Fruit fly (Drosophila melanogaster) whole organism, embryonic: Measurements from ENCODE around the gene RpS12.
A peak's percentile ranks its signal among the peaks of the same experiment; 100 is the strongest.

Experiments used
- ATbp ChIP-seq: fragments of 200-800 bp; sonication (Bioruptor generic); optimal IDR thresholded peaks from 2 replicates; lab custom pipeline; 2017; ENCODE audit warnings: missing biosample characterization, mild to moderate bottlenecking, missing genetic modification characterization, missing genetic modification reagents
- B-H2 ChIP-seq: fragments of 200-800 bp; sonication (Bioruptor generic); optimal IDR thresholded peaks from 2 replicates; lab custom pipeline; 2018; ENCODE audit warnings: missing biosample characterization, mild to moderate bottlenecking, missing genetic modification characterization
- Bdp1 ChIP-seq: fragments of 200-800 bp; sonication (Bioruptor generic); optimal IDR thresholded peaks from 3 replicates; lab custom pipeline; 2016; ENCODE audit warnings: missing biosample characterization, missing genetic modification characterization
- Blimp-1 ChIP-seq: fragments of 200-800 bp; sonication (Bioruptor generic); optimal IDR thresholded peaks from 3 replicates; lab custom pipeline; 2018; ENCODE audit warnings: missing biosample characterization, missing genetic modification characterization, mild to moderate bottlenecking, moderate library complexity, missing genetic modification reagents
- CG10147 ChIP-seq: fragments of 200-800 bp; sonication (Bioruptor generic); optimal IDR thresholded peaks from 2 replicates; lab custom pipeline; 2019; ENCODE audit warnings: missing biosample characterization, mild to moderate bottlenecking, missing genetic modification characterization, moderate library complexity
- CG10959 ChIP-seq: fragments of 200-800 bp; sonication (Bioruptor generic); IDR thresholded peaks from 2 replicates; pipeline ENCODE4 v1.3.6; 2022; ENCODE audit warnings: missing biosample characterization, missing genetic modification characterization
- CG11093 ChIP-seq: fragments of 200-800 bp; sonication (Bioruptor generic); IDR thresholded peaks from 3 replicates; pipeline ENCODE4 v1.3.6; 2022; ENCODE audit warnings: missing biosample characterization, missing genetic modification characterization
- CG11723 ChIP-seq: fragments of 200-800 bp; sonication (Bioruptor generic); optimal IDR thresholded peaks from 2 replicates; lab custom pipeline; 2017; ENCODE audit warnings: missing biosample characterization, mild to moderate bottlenecking, missing genetic modification characterization
- CG12659 ChIP-seq: fragments of 200-800 bp; sonication (Bioruptor generic); optimal IDR thresholded peaks from 3 replicates; lab custom pipeline; 2017; ENCODE audit warnings: mild to moderate bottlenecking, missing biosample characterization, missing genetic modification reagents, missing genetic modification characterization
- CG15269 ChIP-seq: fragments of 200-800 bp; sonication (Bioruptor generic); optimal IDR thresholded peaks from 2 replicates; lab custom pipeline; 2018; ENCODE audit warnings: missing biosample characterization, mild to moderate bottlenecking, missing genetic modification characterization, moderate library complexity
- CG16863 ChIP-seq: fragments of 200-800 bp; sonication (Bioruptor generic); optimal IDR thresholded peaks from 3 replicates; lab custom pipeline; 2016; ENCODE audit warnings: missing biosample characterization, missing genetic modification characterization
- CG18476 ChIP-seq: fragments of 200-800 bp; sonication (Bioruptor generic); optimal IDR thresholded peaks from 2 replicates; lab custom pipeline; 2016; ENCODE audit warnings: missing biosample characterization, mild to moderate bottlenecking, missing genetic modification characterization
- CG2202 ChIP-seq: fragments of 200-800 bp; sonication (Bioruptor generic); optimal IDR thresholded peaks from 2 replicates; lab custom pipeline; 2018; ENCODE audit warnings: missing biosample characterization, mild to moderate bottlenecking, missing genetic modification characterization
- CG2678 ChIP-seq: fragments of 200-800 bp; sonication (Bioruptor generic); optimal IDR thresholded peaks from 3 replicates; lab custom pipeline; 2019; ENCODE audit warnings: missing biosample characterization, mild to moderate bottlenecking, missing genetic modification characterization, moderate library complexity
- CG30403 ChIP-seq: fragments of 200-800 bp; sonication (Bioruptor generic); optimal IDR thresholded peaks from 3 replicates; lab custom pipeline; 2016; ENCODE audit warnings: missing biosample characterization, missing genetic modification characterization
- CG32772 ChIP-seq: fragments of 200-800 bp; sonication (Bioruptor generic); IDR thresholded peaks from 2 replicates; pipeline ENCODE4 v1.3.6; 2022; ENCODE audit warnings: missing biosample characterization, missing genetic modification characterization
- CG3838 ChIP-seq: fragments of 200-800 bp; sonication (Bioruptor generic); optimal IDR thresholded peaks from 3 replicates; lab custom pipeline; 2016; ENCODE audit warnings: missing biosample characterization, missing genetic modification characterization
- CG43689 ChIP-seq: fragments of 200-800 bp; sonication (Bioruptor generic); IDR thresholded peaks from 2 replicates; pipeline ENCODE4 v1.3.6; 2022; ENCODE audit warnings: missing biosample characterization, missing genetic modification characterization
- CG7745 ChIP-seq: fragments of 200-800 bp; sonication (Bioruptor generic); optimal IDR thresholded peaks from 2 replicates; lab custom pipeline; 2018; ENCODE audit warnings: missing biosample characterization, mild to moderate bottlenecking, missing genetic modification characterization, moderate library complexity
- CG9817 ChIP-seq: fragments of 200-800 bp; sonication (Bioruptor generic); optimal IDR thresholded peaks from 2 replicates; lab custom pipeline; 2018; ENCODE audit warnings: missing biosample characterization, mild to moderate bottlenecking, missing genetic modification characterization, moderate library complexity
- Doc3 ChIP-seq: fragments of 200-800 bp; sonication (Bioruptor generic); IDR thresholded peaks from 3 replicates; pipeline ENCODE4 v1.3.6; 2022; ENCODE audit warnings: missing biosample characterization, missing genetic modification characterization; ENCODE audit not compliant: partially characterized antibody
- E2f2 ChIP-seq: fragments of 200-800 bp; sonication (Bioruptor generic); IDR thresholded peaks from 2 replicates; pipeline ENCODE4 v1.3.6; 2022; ENCODE audit warnings: missing biosample characterization, missing genetic modification characterization
- H2.0 ChIP-seq: fragments of 200-800 bp; sonication (Bioruptor generic); IDR thresholded peaks from 2 replicates; pipeline ENCODE4 v1.3.6; 2022; ENCODE audit warnings: missing biosample characterization, missing genetic modification characterization
- HLH3B ChIP-seq: fragments of 200-800 bp; sonication (Bioruptor generic); IDR thresholded peaks from 2 replicates; pipeline ENCODE4 v1.3.6; 2022; ENCODE audit warnings: missing biosample characterization, missing genetic modification characterization
- HLH4C ChIP-seq: fragments of 200-800 bp; sonication (Bioruptor generic); IDR thresholded peaks from 3 replicates; pipeline ENCODE4 v1.3.6; 2022; ENCODE audit warnings: missing biosample characterization, missing genetic modification characterization; ENCODE audit not compliant: partially characterized antibody
- Hr39 ChIP-seq: fragments of >200 bp; optimal IDR thresholded peaks from 2 replicates; lab custom pipeline; 2017
- Mad ChIP-seq: fragments of 200-800 bp; sonication (Bioruptor generic); optimal IDR thresholded peaks from 2 replicates; lab custom pipeline; 2016; ENCODE audit warnings: missing biosample characterization, missing genetic modification characterization
- Oaz ChIP-seq: fragments of 200-800 bp; sonication (Bioruptor generic); IDR thresholded peaks from 2 replicates; pipeline ENCODE4 v1.3.6; 2022; ENCODE audit warnings: missing biosample characterization, missing genetic modification characterization
- Ssrp ChIP-seq: fragments of 200-800 bp; sonication (Bioruptor generic); optimal IDR thresholded peaks from 2 replicates; lab custom pipeline; 2018; ENCODE audit warnings: missing biosample characterization, mild to moderate bottlenecking, missing genetic modification characterization, moderate library complexity
- Taf1 ChIP-seq: fragments of 200-800 bp; sonication (Bioruptor generic); IDR thresholded peaks from 2 replicates; pipeline ENCODE4 v1.3.6; 2022; ENCODE audit warnings: missing biosample characterization, missing genetic modification characterization
- Vsx1 ChIP-seq: fragments of 200-800 bp; sonication (Bioruptor generic); optimal IDR thresholded peaks from 2 replicates; lab custom pipeline; 2017; ENCODE audit warnings: missing biosample characterization, mild to moderate bottlenecking, missing genetic modification characterization, missing genetic modification reagents
- ara ChIP-seq: fragments of 200-800 bp; sonication (Bioruptor generic); IDR thresholded peaks from 2 replicates; pipeline ENCODE4 v1.3.6; 2022; ENCODE audit warnings: missing biosample characterization, missing genetic modification characterization
- bab2 ChIP-seq: fragments of 200-800 bp; sonication (Bioruptor generic); optimal IDR thresholded peaks from 2 replicates; lab custom pipeline; 2016; ENCODE audit warnings: missing biosample characterization, missing genetic modification characterization
- bbx ChIP-seq: fragments of 200-800 bp; sonication (Bioruptor generic); IDR thresholded peaks from 2 replicates; pipeline ENCODE4 v1.3.6; 2022; ENCODE audit warnings: missing biosample characterization, missing genetic modification characterization; ENCODE audit not compliant: partially characterized antibody
- chif ChIP-seq, 2 experiments: fragments of 200-800 bp; sonication (Bioruptor generic); optimal IDR thresholded peaks; 3 replicates each; lab custom pipeline; 2016; ENCODE audit warnings: missing biosample characterization in 2 of 2, missing genetic modification characterization in 2 of 2
- da ChIP-seq: fragments of 200-800 bp; sonication (Bioruptor generic); optimal IDR thresholded peaks from 2 replicates; lab custom pipeline; 2016; ENCODE audit warnings: missing biosample characterization, missing genetic modification characterization
- dysf ChIP-seq: fragments of 200-800 bp; sonication (Bioruptor generic); IDR thresholded peaks from 3 replicates; pipeline ENCODE4 v1.3.6; 2022; ENCODE audit warnings: missing biosample characterization, missing genetic modification characterization
- exex ChIP-seq: fragments of 200-800 bp; sonication (Bioruptor generic); optimal IDR thresholded peaks from 4 replicates; lab custom pipeline; 2018; ENCODE audit warnings: missing biosample characterization, mild to moderate bottlenecking, missing genetic modification characterization, moderate library complexity
- gem ChIP-seq: fragments of 200-800 bp; sonication (Bioruptor generic); optimal IDR thresholded peaks from 2 replicates; lab custom pipeline; 2019; ENCODE audit warnings: missing biosample characterization, mild to moderate bottlenecking, missing genetic modification characterization, moderate library complexity
- kay ChIP-seq: fragments of 200-800 bp; sonication (Bioruptor generic); optimal IDR thresholded peaks from 2 replicates; lab custom pipeline; 2016; ENCODE audit warnings: missing biosample characterization, missing genetic modification characterization
- nerfin-1 ChIP-seq: fragments of 200-800 bp; sonication (Bioruptor generic); optimal IDR thresholded peaks from 3 replicates; lab custom pipeline; 2019; ENCODE audit warnings: missing biosample characterization, mild to moderate bottlenecking, missing genetic modification characterization, moderate library complexity
- scrt ChIP-seq: fragments of 200-800 bp; sonication (Bioruptor generic); optimal IDR thresholded peaks from 2 replicates; lab custom pipeline; 2018; ENCODE audit warnings: missing biosample characterization, mild to moderate bottlenecking, missing genetic modification characterization, moderate library complexity
- sna ChIP-seq: fragments of 200-800 bp; sonication (Bioruptor generic); IDR thresholded peaks from 2 replicates; pipeline ENCODE4 v1.3.6; 2022; ENCODE audit warnings: missing biosample characterization, missing genetic modification characterization; ENCODE audit not compliant: partially characterized antibody
- sr ChIP-seq: fragments of 200-800 bp; sonication (Bioruptor generic); IDR thresholded peaks from 3 replicates; pipeline ENCODE4 v1.3.6; 2022; ENCODE audit warnings: missing biosample characterization, missing genetic modification characterization
- toy ChIP-seq: fragments of 200-800 bp; sonication (Bioruptor generic); IDR thresholded peaks from 2 replicates; pipeline ENCODE4 v1.3.6; 2022; ENCODE audit warnings: missing biosample characterization, missing genetic modification characterization
- tx ChIP-seq: fragments of 200-800 bp; sonication (Bioruptor generic); optimal IDR thresholded peaks from 2 replicates; lab custom pipeline; 2016; ENCODE audit warnings: missing biosample characterization, missing genetic modification characterization
- z ChIP-seq: fragments of 200-800 bp; sonication (Bioruptor generic); IDR thresholded peaks from 3 replicates; pipeline ENCODE4 v1.3.6; 2022; ENCODE audit warnings: missing biosample characterization, missing genetic modification characterization

Gene RpS12

dm6 chr3L:13021727-13022126, 1.4 kb upstream of the RpS12 start (continued):
- TF ChIP-seq exex (no peak), Vsx1 (GFP tag; lab: Kevin White, UChicago) (no peak), CG18476 (GFP tag; lab: Kevin White, UChicago) (no peak)

- no peak for TF ChIP-seq CG15269 (tag; lab: Kevin White, UChicago)
- TF ChIP-seq HLH4C (GFP tag; lab: Robert Waterston, UW): no peak
- TF ChIP-seq sna (GFP tag; lab: Robert Waterston, UW): peak; percentile 23; the same call in 1 of the 2 replicates
- TF ChIP-seq CG2678 (tag; lab: Kevin White, UChicago): no peak
- peak; percentile 5 for TF ChIP-seq CG12659 (GFP tag; lab: Kevin White, UChicago)
- TF ChIP-seq ara (GFP tag; lab: Robert Waterston, UW): 0 out of 2 replicates have a peak, but pooled peaks have one; percentile 17
- peak; percentile 74 for TF ChIP-seq nerfin-1
- no peak for TF ChIP-seq CG11093
- TF ChIP-seq E2f2 (GFP tag; lab: Robert Waterston, UW): peak; percentile 20; the same call in 1 of the 2 replicates
- TF ChIP-seq gem (tag; lab: Kevin White, UChicago): no peak
- TF ChIP-seq CG43689 (GFP tag; lab: Robert Waterston, UW): no peak
- TF ChIP-seq tx (GFP tag; lab: Kevin White, UChicago): no peak
- TF ChIP-seq Hr39: no peak
- TF ChIP-seq CG30403: no peak
- peak; percentile 55; the same call in 2 of the 3 replicates for TF ChIP-seq dysf (GFP tag; lab: Robert Waterston, UW)
- TF ChIP-seq CG16863: no peak
- 0 out of 3 replicates have a peak, but pooled peaks have one; percentile 43 for TF ChIP-seq sr (GFP tag; lab: Robert Waterston, UW)
- no peak for TF ChIP-seq bab2 (GFP tag; lab: Kevin White, UChicago)
- TF ChIP-seq Taf1 (GFP tag; lab: Robert Waterston, UW): peak; percentile 49; the same call in 1 of the 2 replicates
- TF ChIP-seq Blimp-1 (GFP tag; lab: Kevin White, UChicago): peak; percentile 3
- TF ChIP-seq ATbp (GFP tag; lab: Kevin White, UChicago): no peak
- no peak for TF ChIP-seq chif (GFP tag; optimal IDR thresholded peaks at IDR 0.05; lab: Kevin White, UChicago)
- TF ChIP-seq B-H2 (GFP tag; lab: Kevin White, UChicago): peak; percentile 31
- TF ChIP-seq toy: no peak; the same call in 1 of the 2 replicates
- TF ChIP-seq CG9817 (tag; lab: Kevin White, UChicago): no peak
- TF ChIP-seq Mad: no peak
- no peak for TF ChIP-seq Oaz (GFP tag; lab: Robert Waterston, UW)
- TF ChIP-seq scrt: peak; percentile 10
- no peak for TF ChIP-seq CG11723
- TF ChIP-seq z (GFP tag; lab: Robert Waterston, UW): no peak
- TF ChIP-seq H2.0 (GFP tag; lab: Robert Waterston, UW): peak; percentile 40; the same call in 1 of the 2 replicates
- peak; percentile 31; the same call in 1 of the 2 replicates for TF ChIP-seq CG32772 (GFP tag; lab: Robert Waterston, UW)
- TF ChIP-seq Ssrp (tag; lab: Kevin White, UChicago): no peak
- no peak for TF ChIP-seq Doc3 (GFP tag; lab: Robert Waterston, UW)
- peak; percentile 29; the same call in 1 of the 2 replicates for TF ChIP-seq CG10959
- TF ChIP-seq CG10147 (GFP tag; lab: Kevin White, UChicago): no peak
- TF ChIP-seq da (GFP tag; lab: Kevin White, UChicago): no peak
- TF ChIP-seq kay (GFP tag; lab: Kevin White, UChicago): peak; percentile 0
- no peak for TF ChIP-seq HLH3B
- no peak for TF ChIP-seq CG2202 (tag; lab: Kevin White, UChicago)
- 0 out of 2 replicates have a peak, but pooled peaks have one; percentile 48 for TF ChIP-seq bbx
- no peak for TF ChIP-seq CG3838 (GFP tag; lab: Kevin White, UChicago)
- no peak for TF ChIP-seq Bdp1 (GFP tag; lab: Kevin White, UChicago)
- TF ChIP-seq CG7745 (tag; lab: Kevin White, UChicago): no peak
Measured at dm6 chr3L:13022160-13022853, 845 bp upstream of the RpS12 start, which contains the start of gene Adk2. Gene Adk2 (minus strand): TSS chr3L:13022688.
